Worm (Caenorhabditis elegans) whole organism, early embryonic: ENCODE data around the gene nhr-118.

Experiments
- B0310.2 ChIP-seq: sonication (generic microtip); optimal IDR thresholded peaks from 2 replicates; lab custom pipeline; 2016; ENCODE audit warnings: mild to moderate bottlenecking, missing genetic modification characterization, missing compliant biosample characterization
- F13C5.2 ChIP-seq: sonication (generic microtip); optimal IDR thresholded peaks from 2 replicates; lab custom pipeline; 2017; ENCODE audit warnings: mild to moderate bottlenecking, missing genetic modification characterization, inconsistent platforms, missing compliant biosample characterization
- aly-1 ChIP-seq: sonication (generic microtip); optimal IDR thresholded peaks from 2 replicates; lab custom pipeline; 2016; ENCODE audit warnings: missing genetic modification characterization, missing compliant biosample characterization
- ama-1 ChIP-seq: fragments of 150-350 bp; optimal IDR thresholded peaks from 2 replicates; lab custom pipeline; 2014
- ceh-13 ChIP-seq: fragments of 200-800 bp; sonication (Bioruptor generic); optimal IDR thresholded peaks from 2 replicates; lab custom pipeline; 2018; ENCODE audit warnings: mild to moderate bottlenecking, missing genetic modification characterization, missing compliant biosample characterization
- ceh-36 ChIP-seq: sonication (generic microtip); optimal IDR thresholded peaks from 2 replicates; lab custom pipeline; 2016; ENCODE audit warnings: missing genetic modification characterization, inconsistent platforms, missing compliant biosample characterization
- ets-7 ChIP-seq: sonication (generic microtip); optimal IDR thresholded peaks from 2 replicates; lab custom pipeline; 2016; ENCODE audit warnings: missing genotype, missing genetic modification characterization, missing compliant biosample characterization
- flt-1 ChIP-seq: fragments of 200-800 bp; sonication (Bioruptor generic); IDR thresholded peaks from 2 replicates; pipeline ENCODE4 v1.3.6; 2022; ENCODE audit warnings: missing genetic modification characterization, missing compliant biosample characterization
- hmbx-1 ChIP-seq: sonication (generic microtip); optimal IDR thresholded peaks from 2 replicates; lab custom pipeline; 2016; ENCODE audit warnings: mild to moderate bottlenecking, missing genetic modification characterization, missing compliant biosample characterization
- hmg-4 ChIP-seq: fragments of 200-800 bp; sonication (Bioruptor generic); optimal IDR thresholded peaks from 2 replicates; lab custom pipeline; 2018; ENCODE audit warnings: mild to moderate bottlenecking, missing genetic modification characterization, missing compliant biosample characterization
- hnd-1 ChIP-seq: sonication (generic microtip); optimal IDR thresholded peaks from 2 replicates; lab custom pipeline; 2016; ENCODE audit warnings: missing genetic modification characterization, missing compliant biosample characterization
- pes-1 ChIP-seq: fragments of 200-800 bp; sonication (Bioruptor generic); IDR thresholded peaks from 2 replicates; pipeline ENCODE4 v1.3.6; 2022; ENCODE audit warnings: missing genetic modification reagents, missing genetic modification characterization, missing compliant biosample characterization
- scrt-1 ChIP-seq: fragments of 200-800 bp; sonication (Bioruptor generic); IDR thresholded peaks from 2 replicates; pipeline ENCODE4 v1.3.6; 2022; ENCODE audit warnings: missing genetic modification characterization, missing compliant biosample characterization
- sea-1 ChIP-seq: fragments of 200-800 bp; sonication (Bioruptor generic); conservative IDR thresholded peaks from 2 replicates; pipeline ENCODE4 v1.3.6; 2022; ENCODE audit warnings: missing genetic modification characterization, missing compliant biosample characterization
- tbx-11 ChIP-seq: fragments of 200-800 bp; sonication (Bioruptor generic); IDR thresholded peaks from 2 replicates; pipeline ENCODE4 v1.3.6; 2022; ENCODE audit warnings: missing genetic modification characterization, missing compliant biosample characterization
- tbx-37 ChIP-seq: fragments of 200-800 bp; sonication (Bioruptor generic); conservative IDR thresholded peaks from 2 replicates; pipeline ENCODE4 v1.3.6; 2022; ENCODE audit warnings: missing genetic modification reagents, missing genetic modification characterization, missing compliant biosample characterization
- tra-4 ChIP-seq: sonication (generic microtip); optimal IDR thresholded peaks from 2 replicates; lab custom pipeline; 2017; ENCODE audit warnings: missing genetic modification characterization, missing compliant biosample characterization

nhr-118 gene

DNA sequence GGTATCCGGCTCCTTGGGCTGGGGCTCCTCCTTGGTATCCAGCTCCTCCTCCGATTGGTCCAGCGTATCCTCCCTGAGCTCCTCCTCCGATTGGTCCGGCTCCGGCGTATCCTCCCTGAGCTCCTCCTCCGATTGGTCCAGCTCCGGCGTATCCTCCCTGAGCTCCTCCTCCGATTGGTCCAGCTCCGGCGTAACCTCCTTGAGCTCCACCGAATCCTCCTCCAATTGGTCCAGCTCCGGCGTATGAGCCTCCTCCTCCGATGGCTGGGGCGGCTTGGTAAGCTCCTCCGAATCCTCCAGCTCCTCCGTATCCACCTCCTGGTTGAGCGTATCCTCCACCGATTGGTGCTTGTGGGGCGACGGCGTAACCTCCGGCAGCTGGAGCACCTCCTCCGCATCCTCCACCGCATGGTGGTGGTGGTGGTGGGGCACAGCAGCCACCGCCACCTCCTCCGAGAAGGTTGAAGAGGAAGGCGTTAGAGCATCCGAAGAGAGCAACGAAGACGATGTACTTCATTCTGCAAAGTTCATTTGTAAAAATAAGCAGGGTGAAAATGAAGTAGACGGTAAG lies 27.9 kb downstream of the nhr-118 start, which contains the start of gene Y47D7A.13:
Gene Y47D7A.13 (minus strand): TSS at position 517 of the 571 bp plus-strand sequence.
- no peak for TF ChIP-seq ets-7

DNA sequence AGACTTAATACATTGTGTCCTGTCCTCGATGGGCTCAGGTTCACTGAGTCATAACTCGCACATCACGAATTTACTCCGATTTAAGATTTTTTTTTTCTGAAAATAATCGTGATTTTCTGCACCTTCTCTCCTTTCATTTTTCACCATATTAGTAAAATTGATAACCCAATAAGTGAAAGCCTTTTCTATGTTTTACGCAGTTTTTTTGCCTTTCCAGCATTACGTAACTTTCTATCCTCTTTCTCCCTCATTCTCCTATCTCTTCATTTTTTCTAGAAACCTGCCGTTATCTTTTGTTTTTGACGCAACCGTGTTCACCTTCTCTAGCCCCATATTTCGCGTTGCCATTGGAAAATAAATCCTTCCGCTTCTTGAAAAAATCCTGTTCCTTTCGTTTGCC lies 29.6 kb downstream of the nhr-118 start:
- TF ChIP-seq hmbx-1 (tag; lab: Kevin White, UChicago) (no peak), ets-7 (no peak), aly-1 (no peak)

DNA sequence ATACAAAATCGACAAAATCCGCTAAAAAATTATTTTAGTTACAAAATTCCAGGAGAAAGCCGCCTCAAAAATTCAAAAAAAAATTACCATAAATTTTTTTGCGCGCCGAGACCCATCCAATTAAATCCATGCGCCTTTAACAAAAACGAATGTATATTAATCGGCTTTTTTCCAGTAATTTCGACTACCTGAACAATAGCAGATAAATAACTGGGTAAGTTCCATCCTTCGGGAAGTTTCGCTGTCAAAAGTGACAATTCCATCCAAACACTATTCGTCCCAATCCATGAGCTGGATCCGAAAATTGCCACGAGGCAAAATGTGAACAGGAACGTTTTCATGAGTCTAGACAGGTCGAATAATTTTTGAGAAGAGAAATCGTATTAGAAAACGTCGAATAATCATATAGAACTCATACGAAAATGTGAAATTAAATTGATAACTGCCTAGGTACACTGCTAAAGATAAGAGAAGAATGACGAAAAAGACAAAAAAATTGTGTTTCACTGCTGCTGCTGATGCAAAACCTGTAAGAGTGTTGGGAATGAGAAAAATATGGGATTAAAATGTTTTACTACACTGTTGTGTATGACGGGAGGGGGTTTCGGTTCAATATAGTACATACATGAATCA lies 35.2 kb downstream of the nhr-118 start, which contains the start of gene rft-1:
Gene rft-1 (minus strand): TSS at position 475 of the 633 bp plus-strand sequence.
- no peak for TF ChIP-seq hmg-4 (GFP tag; lab: Kevin White, UChicago)
- TF ChIP-seq scrt-1 (GFP tag; lab: Robert Waterston, UW), result no peak
- no peak for TF ChIP-seq F13C5.2 (tag; lab: Kevin White, UChicago)
- TF ChIP-seq aly-1, result no peak
- TF ChIP-seq tbx-37 (GFP tag; lab: Robert Waterston, UW), result no peak
- no peak for TF ChIP-seq sea-1 (GFP tag; lab: Robert Waterston, UW)
- no peak for TF ChIP-seq ceh-13 (GFP tag; lab: Kevin White, UChicago)
- no peak for TF ChIP-seq tbx-11
- TF ChIP-seq tra-4 (tag; lab: Kevin White, UChicago), result no peak
- TF ChIP-seq pes-1 (GFP tag; lab: Robert Waterston, UW), result no peak
- TF ChIP-seq ama-1 (lab: Kevin White, UChicago), result no peak
- no peak for TF ChIP-seq ceh-36
- no peak for TF ChIP-seq flt-1 (GFP tag; lab: Robert Waterston, UW)
- no peak for TF ChIP-seq ets-7
- no peak for TF ChIP-seq hmbx-1 (tag; lab: Kevin White, UChicago)
- TF ChIP-seq B0310.2, result no peak
- TF ChIP-seq hnd-1, result no peak

ce11 chrV:4447637-4448036 lies 40.0 kb downstream of the nhr-118 start:
- TF ChIP-seq sea-1 (GFP tag; lab: Robert Waterston, UW), result no peak
- no peak for TF ChIP-seq ets-7
- no peak for TF ChIP-seq hmbx-1 (tag; lab: Kevin White, UChicago)

DNA sequence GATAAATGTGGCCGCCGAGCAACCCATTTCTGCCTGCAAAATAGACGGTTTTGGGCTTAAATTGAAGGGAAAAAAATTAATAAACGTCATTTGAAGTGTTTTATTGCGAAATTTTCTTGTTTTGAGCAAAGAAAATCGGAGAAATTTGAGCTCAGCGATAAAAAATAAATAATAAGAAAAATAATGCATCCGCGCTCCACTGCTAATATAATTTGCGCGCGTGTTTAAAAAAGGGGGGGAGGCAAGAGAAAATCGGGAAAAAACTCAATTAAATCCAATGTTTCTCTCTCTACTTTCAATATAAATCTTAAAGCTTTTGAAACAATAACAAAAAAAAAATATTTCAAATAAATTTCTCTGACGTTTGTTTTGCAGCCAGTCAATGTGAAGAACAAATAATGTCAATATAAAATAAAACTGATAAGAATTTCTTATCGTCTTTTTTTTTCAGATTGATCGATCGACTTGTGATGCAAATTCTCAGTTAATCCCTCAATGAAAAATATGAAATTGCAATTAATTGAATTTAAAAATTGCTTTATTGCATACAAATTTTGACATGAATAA lies 43.0 kb downstream of the nhr-118 start, which contains the start of gene rft-2:
Gene rft-2 (minus strand): TSS at position 41 of the 567 bp plus-strand sequence.
- TF ChIP-seq scrt-1 (GFP tag; lab: Robert Waterston, UW), result no peak
- no peak for TF ChIP-seq flt-1 (GFP tag; lab: Robert Waterston, UW)
- peak; percentile 59 for TF ChIP-seq F13C5.2 (tag; lab: Kevin White, UChicago)

ce11 chrV:4454634-4455033 lies 47.0 kb downstream of the nhr-118 start, which contains the start of gene gnrr-5:
Gene gnrr-5, minus strand, starts transcription at chrV:4454734.
- TF ChIP-seq hnd-1 (no peak), sea-1 (GFP tag; lab: Robert Waterston, UW) (no peak), aly-1 (no peak), ama-1 (lab: Kevin White, UChicago) (no peak), tra-4 (tag; lab: Kevin White, UChicago) (no peak), tbx-11 (no peak), F13C5.2 (tag; lab: Kevin White, UChicago) (no peak), pes-1 (GFP tag; lab: Robert Waterston, UW) (no peak), ceh-13 (GFP tag; lab: Kevin White, UChicago) (no peak), tbx-37 (GFP tag; lab: Robert Waterston, UW) (no peak), flt-1 (GFP tag; lab: Robert Waterston, UW) (no peak), hmg-4 (GFP tag; lab: Kevin White, UChicago) (no peak), B0310.2 (no peak), ets-7 (no peak)
